Worm (Caenorhabditis elegans): ENCODE data around the gene F17C8.7.

The F17C8.7 gene

ce11 chrIII:4735443-4735842, at the start of gene F17C8.7:
Gene F17C8.7, plus strand, starts transcription at chrIII:4735743.
- TF ChIP-seq ceh-44 (GFP tag; IDR thresholded peaks at IDR 0.05) (no peak), F44E2.7 (GFP tag; IDR thresholded peaks at IDR 0.05) (no peak), duxl-1 (tag; optimal IDR thresholded peaks at IDR 0.05; ENCODE audit: poor library complexity) (no peak), egl-43 (GFP tag; IDR thresholded peaks at IDR 0.05) (no peak), zip-11 (GFP tag; IDR thresholded peaks at IDR 0.05) (no peak), zag-1 (tag; optimal IDR thresholded peaks at IDR 0.05) (no peak), nhr-11 (tag; optimal IDR thresholded peaks at IDR 0.05) (no peak), lin-15B (tag; optimal IDR thresholded peaks at IDR 0.05) (no peak), Y5F2A.4 (GFP tag; optimal IDR thresholded peaks at IDR 0.05) (no peak), mxl-2 (GFP tag; conservative IDR thresholded peaks at IDR 0.05) (no peak), fos-1 (tag; optimal IDR thresholded peaks at IDR 0.05) (no peak), lsy-2 (tag; optimal IDR thresholded peaks at IDR 0.05) (no peak), zfp-2 (tag; optimal IDR thresholded peaks at IDR 0.05) (no peak), aly-2 (tag; optimal IDR thresholded peaks at IDR 0.05) (no peak), ceh-32 (tag; optimal IDR thresholded peaks at IDR 0.05; ENCODE audit: poor library complexity) (no peak), sdz-12 (GFP tag; optimal IDR thresholded peaks at IDR 0.05) (no peak), daf-8 (GFP tag; IDR thresholded peaks at IDR 0.05) (no peak), dve-1 (tag; optimal IDR thresholded peaks at IDR 0.05; ENCODE audit: insufficient read depth) (no peak)

ce11 chrIII:4687134-4687533, 48.4 kb upstream of the F17C8.7 start:
- TF ChIP-seq nhr-76 (tag; optimal IDR thresholded peaks at IDR 0.05), result no peak
- TF ChIP-seq hif-1 (tag; optimal IDR thresholded peaks at IDR 0.05), result peak in 1 of 2 experiments; percentile 15
- peak; percentile 50 for TF ChIP-seq nhr-11 (tag; optimal IDR thresholded peaks at IDR 0.05)
- no peak for TF ChIP-seq vab-7 (GFP tag; IDR thresholded peaks at IDR 0.05)
- peak in 1 of 2 experiments; percentile 87 for TF ChIP-seq daf-16 (GFP tag; optimal IDR thresholded peaks at IDR 0.05)
- TF ChIP-seq daf-16 (tag; optimal IDR thresholded peaks at IDR 0.05), result no peak
- no peak for TF ChIP-seq daf-19 (GFP tag; conservative IDR thresholded peaks at IDR 0.05)
- peak in 1 of 2 experiments; percentile 42 for TF ChIP-seq unc-62 (GFP tag; optimal IDR thresholded peaks at IDR 0.05 in 1 of 2)
- no peak for TF ChIP-seq unc-62 (tag; optimal IDR thresholded peaks at IDR 0.05)

ce11 chrIII:4688356-4688755, 47.2 kb upstream of the F17C8.7 start, which contains the start of gene tag-243:
Gene tag-243, minus strand, starts transcription at chrIII:4688456.
- TF ChIP-seq daf-12 (tag; optimal IDR thresholded peaks at IDR 0.05) (no peak), ceh-44 (GFP tag; IDR thresholded peaks at IDR 0.05) (no peak), ama-1 (optimal IDR thresholded peaks at IDR 0.05) (no peak), dve-1 (tag; optimal IDR thresholded peaks at IDR 0.05; ENCODE audit: insufficient read depth) (no peak), nhr-76 (tag; optimal IDR thresholded peaks at IDR 0.05) (no peak), ceh-20 (GFP tag; IDR thresholded peaks at IDR 0.05) (no peak), mep-1 (tag; optimal IDR thresholded peaks at IDR 0.05) (no peak), ztf-7 (tag; optimal IDR thresholded peaks at IDR 0.05) (no peak), saeg-2 (GFP tag; IDR thresholded peaks at IDR 0.05) (no peak), fkh-10 (GFP tag; optimal IDR thresholded peaks at IDR 0.05) (no peak), pqm-1 (tag; optimal IDR thresholded peaks at IDR 0.05) (no peak), ceh-32 (tag; optimal IDR thresholded peaks at IDR 0.05; ENCODE audit: poor library complexity) (no peak), ceh-82 (tag; optimal IDR thresholded peaks at IDR 0.05) (no peak), daf-16 (GFP tag; optimal IDR thresholded peaks at IDR 0.05) (no peak), daf-16 (tag; optimal IDR thresholded peaks at IDR 0.05) (no peak), tag-97 (GFP tag; IDR thresholded peaks at IDR 0.05) (no peak), aha-1 (tag) (no peak), lin-15B (tag; optimal IDR thresholded peaks at IDR 0.05) (no peak), duxl-1 (tag; optimal IDR thresholded peaks at IDR 0.05; ENCODE audit: poor library complexity) (no peak), mxl-2 (GFP tag; conservative IDR thresholded peaks at IDR 0.05) (no peak)

- TF ChIP-seq daf-16 (GFP tag; optimal IDR thresholded peaks at IDR 0.05) (no peak), daf-16 (tag; optimal IDR thresholded peaks at IDR 0.05) (peak; percentile 73), T20F7.1 (GFP tag; optimal IDR thresholded peaks at IDR 0.05) (no peak), dve-1 (tag; optimal IDR thresholded peaks at IDR 0.05; ENCODE audit: insufficient read depth) (no peak), php-3 (GFP tag; IDR thresholded peaks at IDR 0.05) (0 out of 2 replicates have a peak, but pooled peaks have one; percentile 14), Y105C5A.15 (GFP tag; IDR thresholded peaks at IDR 0.05) (no peak), lin-38 (GFP tag; IDR thresholded peaks at IDR 0.05) (no peak), aha-1 (tag) (peak; percentile 75), mxl-2 (GFP tag; conservative IDR thresholded peaks at IDR 0.05) (no peak)
Observed at ce11 chrIII:4688965-4689364, 46.6 kb upstream of the F17C8.7 start, which contains the start of gene ppat-1. Gene ppat-1, plus strand, starts transcription at chrIII:4689280.
